Worm (Caenorhabditis elegans): ENCODE measurements around the gene nhr-43.

ce11 chrIV:11919067-11919466 is 19.7 kb downstream of the nhr-43 start:
- TF ChIP-seq nhr-28 (tag; optimal IDR thresholded peaks at IDR 0.05) (no peak), pqm-1 (tag; optimal IDR thresholded peaks at IDR 0.05) (no peak)

Measured in whole organism, L3 larva.